Worm (Caenorhabditis elegans) whole organism, L1 larva: ENCODE measurements around the gene F32D8.14.

Experiments used
- C04F5.9 ChIP-seq: sonication (generic microtip); optimal IDR thresholded peaks from 2 replicates; lab custom pipeline; 2016; ENCODE audit warnings: missing genetic modification characterization, missing compliant biosample characterization
- C16A3.4 ChIP-seq: fragments of 150-350 bp; optimal IDR thresholded peaks from 2 replicates; lab custom pipeline; 2014; ENCODE audit warnings: missing biosample characterization, missing genetic modification characterization
- F16B12.6 ChIP-seq: fragments of 150-350 bp; optimal IDR thresholded peaks from 2 replicates; lab custom pipeline; 2014; ENCODE audit warnings: missing biosample characterization, missing genetic modification characterization
- alr-1 ChIP-seq: fragments of 200-800 bp; sonication (Bioruptor generic); optimal IDR thresholded peaks from 2 replicates; lab custom pipeline; 2018; ENCODE audit warnings: borderline replicate concordance, mild to moderate bottlenecking, missing genetic modification characterization, missing compliant biosample characterization
- blmp-1 ChIP-seq: fragments of 150-350 bp; optimal IDR thresholded peaks from 2 replicates; lab custom pipeline; 2014; ENCODE audit warnings: missing biosample characterization, missing genetic modification characterization
- ceh-8 ChIP-seq: fragments of 200-800 bp; sonication (Bioruptor generic); optimal IDR thresholded peaks from 2 replicates; lab custom pipeline; 2018; ENCODE audit warnings: mild to moderate bottlenecking, missing genetic modification characterization, moderate library complexity, missing compliant biosample characterization
- ceh-82 ChIP-seq, 3 experiments: fragments of 150-350 bp in 1 of 3; sonication (generic microtip) in 2 of 3; optimal IDR thresholded peaks; 2 replicates each; lab custom pipeline; 2014 to 2017; ENCODE audit warnings: missing biosample characterization in 3 of 3, missing genetic modification characterization in 3 of 3
- ceh-88 ChIP-seq: fragments of 200-800 bp; sonication (Bioruptor generic); IDR thresholded peaks from 2 replicates; pipeline ENCODE4 v1.3.6; 2022; ENCODE audit warnings: missing genetic modification characterization, missing compliant biosample characterization
- ceh-90 ChIP-seq: sonication (generic microtip); optimal IDR thresholded peaks from 2 replicates; lab custom pipeline; 2016; ENCODE audit warnings: missing genetic modification characterization, missing compliant biosample characterization
- ces-1 ChIP-seq: fragments of 150-350 bp; optimal IDR thresholded peaks from 2 replicates; lab custom pipeline; 2014; ENCODE audit warnings: missing biosample characterization, missing genetic modification reagents, missing genetic modification characterization
- dsc-1 ChIP-seq: sonication (generic microtip); optimal IDR thresholded peaks from 2 replicates; lab custom pipeline; 2016; ENCODE audit warnings: mild to moderate bottlenecking, missing genetic modification characterization, missing compliant biosample characterization
- efl-3 ChIP-seq: fragments of 200-800 bp; sonication (Bioruptor generic); optimal IDR thresholded peaks from 2 replicates; lab custom pipeline; 2018; ENCODE audit warnings: mild to moderate bottlenecking, missing genetic modification characterization, missing compliant biosample characterization
- egl-13 ChIP-seq: sonication (generic microtip); optimal IDR thresholded peaks from 2 replicates; lab custom pipeline; 2016; ENCODE audit warnings: missing genotype, missing genetic modification reagents, missing genetic modification characterization, missing compliant biosample characterization
- egl-27 ChIP-seq, 2 experiments: fragments of 150-350 bp in 1 of 2; sonication (generic microtip); optimal IDR thresholded peaks; 3 replicates each; lab custom pipeline; 2017 to 2018; ENCODE audit warnings: missing biosample characterization in 2 of 2, missing genetic modification characterization in 2 of 2, missing genetic modification reagents in 2 of 2
- elt-2 ChIP-seq: sonication (generic microtip); optimal IDR thresholded peaks from 2 replicates; lab custom pipeline; 2016; ENCODE audit warnings: missing genetic modification characterization, mild to moderate bottlenecking, inconsistent platforms, missing compliant biosample characterization, missing genetic modification reagents
- elt-3 ChIP-seq, 6 experiments: fragments of 150-350 bp in 1 of 6; sonication (generic microtip); optimal IDR thresholded peaks; 2 replicates each; lab custom pipeline; 2017 to 2018; ENCODE audit warnings: missing biosample characterization in 6 of 6, missing genetic modification characterization in 6 of 6, inconsistent platforms in 1 of 6
- fkh-10 ChIP-seq: sonication (generic microtip); optimal IDR thresholded peaks from 2 replicates; lab custom pipeline; 2017; ENCODE audit warnings: missing biosample characterization, missing genetic modification reagents, missing genetic modification characterization
- fkh-4 ChIP-seq: sonication (generic microtip); optimal IDR thresholded peaks from 2 replicates; lab custom pipeline; 2016; ENCODE audit warnings: missing compliant biosample characterization, missing genetic modification characterization, borderline replicate concordance
- fkh-8 ChIP-seq: sonication (generic microtip); optimal IDR thresholded peaks from 2 replicates; lab custom pipeline; 2016; ENCODE audit warnings: mild to moderate bottlenecking, missing genetic modification characterization, missing compliant biosample characterization
- grh-1 ChIP-seq: fragments of 200-800 bp; sonication (Bioruptor generic); IDR thresholded peaks from 2 replicates; pipeline ENCODE4 v1.3.6; 2022; ENCODE audit warnings: missing genetic modification reagents, missing genetic modification characterization, missing compliant biosample characterization
- hlh-17 ChIP-seq: fragments of 200-800 bp; sonication (Bioruptor generic); optimal IDR thresholded peaks from 2 replicates; lab custom pipeline; 2018; ENCODE audit warnings: missing genetic modification characterization, mild to moderate bottlenecking, missing compliant biosample characterization, moderate library complexity, borderline replicate concordance
- hpl-2 ChIP-seq: fragments of 150-350 bp; optimal IDR thresholded peaks from 2 replicates; lab custom pipeline; 2014; ENCODE audit warnings: missing biosample characterization, missing genetic modification reagents, missing genetic modification characterization
- jun-1 ChIP-seq: fragments of 150-350 bp; optimal IDR thresholded peaks from 2 replicates; lab custom pipeline; 2014; ENCODE audit warnings: missing biosample characterization, missing genetic modification reagents, missing genetic modification characterization
- lin-13 ChIP-seq: fragments of 150-350 bp; optimal IDR thresholded peaks from 2 replicates; lab custom pipeline; 2014; ENCODE audit warnings: missing biosample characterization, missing genetic modification reagents, missing genetic modification characterization
- lin-15B ChIP-seq: fragments of 150-350 bp; sonication (generic microtip); optimal IDR thresholded peaks from 3 replicates; lab custom pipeline; 2014; ENCODE audit warnings: missing biosample characterization, missing genetic modification characterization
- lin-35 ChIP-seq, 2 experiments: fragments of 150-350 bp; optimal IDR thresholded peaks; 2 replicates each; lab custom pipeline; 2014; ENCODE audit warnings: missing biosample characterization in 2 of 2, missing genetic modification characterization in 2 of 2, missing genetic modification reagents in 2 of 2
- lir-3 ChIP-seq: sonication (generic microtip); optimal IDR thresholded peaks from 2 replicates; lab custom pipeline; 2016; ENCODE audit warnings: mild to moderate bottlenecking, missing genetic modification characterization, moderate library complexity, missing compliant biosample characterization; ENCODE audit not compliant: poor library complexity
- lsy-2 ChIP-seq, 2 experiments: fragments of 150-350 bp; optimal IDR thresholded peaks; 2 replicates each; lab custom pipeline; 2014; ENCODE audit warnings: missing biosample characterization in 2 of 2, missing genetic modification characterization in 2 of 2
- mef-2 ChIP-seq: fragments of 150-350 bp; optimal IDR thresholded peaks from 2 replicates; lab custom pipeline; 2014; ENCODE audit warnings: missing biosample characterization, missing genetic modification characterization
- mep-1 ChIP-seq: fragments of 150-350 bp; optimal IDR thresholded peaks from 2 replicates; lab custom pipeline; 2014; ENCODE audit warnings: missing biosample characterization, missing genetic modification characterization
- nhr-11 ChIP-seq: fragments of 150-350 bp; optimal IDR thresholded peaks from 2 replicates; lab custom pipeline; 2014; ENCODE audit warnings: missing biosample characterization, missing genetic modification characterization
- nhr-19 ChIP-seq: fragments of 200-800 bp; sonication (Bioruptor generic); conservative IDR thresholded peaks from 2 replicates; pipeline ENCODE4 v1.3.6; 2022; ENCODE audit warnings: missing genetic modification characterization, missing compliant biosample characterization
- nhr-20 ChIP-seq: sonication (generic microtip); optimal IDR thresholded peaks from 2 replicates; lab custom pipeline; 2016; ENCODE audit warnings: mild to moderate bottlenecking, missing genetic modification characterization, missing compliant biosample characterization
- nhr-47 ChIP-seq: sonication (generic microtip); optimal IDR thresholded peaks from 2 replicates; lab custom pipeline; 2016; ENCODE audit warnings: mild to moderate bottlenecking, missing genetic modification characterization, moderate library complexity, missing compliant biosample characterization
- nhr-76 ChIP-seq: sonication (generic microtip); optimal IDR thresholded peaks from 2 replicates; lab custom pipeline; 2017; ENCODE audit warnings: missing biosample characterization, missing genetic modification characterization
- nhr-85 ChIP-seq: sonication (generic microtip); peaks from one replicate; lab custom pipeline; 2016; ENCODE audit warnings: missing genetic modification characterization, inconsistent platforms, missing compliant biosample characterization
- pqm-1 ChIP-seq: sonication (generic microtip); optimal IDR thresholded peaks from 3 replicates; lab custom pipeline; 2017; ENCODE audit warnings: missing biosample characterization, missing genetic modification characterization
- rnt-1 ChIP-seq: sonication (generic microtip); optimal IDR thresholded peaks from 2 replicates; lab custom pipeline; 2016; ENCODE audit warnings: mild to moderate bottlenecking, missing genetic modification characterization, moderate library complexity, missing compliant biosample characterization
- skn-1 ChIP-seq: fragments of 150-350 bp; optimal IDR thresholded peaks from 2 replicates; lab custom pipeline; 2014; ENCODE audit warnings: missing biosample characterization, missing genetic modification characterization
- snpc-4 ChIP-seq: fragments of 150-350 bp; optimal IDR thresholded peaks from 2 replicates; lab custom pipeline; 2014; ENCODE audit warnings: missing biosample characterization, missing genetic modification characterization
- snu-23 ChIP-seq: sonication (generic microtip); optimal IDR thresholded peaks from 2 replicates; lab custom pipeline; 2016; ENCODE audit warnings: missing genetic modification characterization, missing compliant biosample characterization
- sptf-1 ChIP-seq: fragments of 150-350 bp; optimal IDR thresholded peaks from 2 replicates; lab custom pipeline; 2014; ENCODE audit warnings: missing biosample characterization, missing genetic modification characterization
- sup-37 ChIP-seq: fragments of 200-800 bp; sonication (Bioruptor generic); optimal IDR thresholded peaks from 2 replicates; lab custom pipeline; 2018; ENCODE audit warnings: mild to moderate bottlenecking, missing genetic modification characterization, missing compliant biosample characterization
- tbx-2 ChIP-seq: sonication (generic microtip); optimal IDR thresholded peaks from 2 replicates; lab custom pipeline; 2016; ENCODE audit warnings: missing genetic modification characterization, missing compliant biosample characterization
- tlp-1 ChIP-seq: fragments of 150-350 bp; optimal IDR thresholded peaks from 2 replicates; lab custom pipeline; 2014; ENCODE audit warnings: missing biosample characterization, missing genetic modification characterization
- unc-86 ChIP-seq: sonication (generic microtip); optimal IDR thresholded peaks from 2 replicates; lab custom pipeline; 2016; ENCODE audit warnings: missing genetic modification characterization, missing compliant biosample characterization
- vab-15 ChIP-seq: sonication (generic microtip); optimal IDR thresholded peaks from 2 replicates; lab custom pipeline; 2017; ENCODE audit warnings: missing genotype, mild to moderate bottlenecking, missing genetic modification characterization, missing compliant biosample characterization
- zag-1 ChIP-seq: fragments of 150-350 bp; optimal IDR thresholded peaks from 2 replicates; lab custom pipeline; 2014; ENCODE audit warnings: missing biosample characterization, missing genetic modification characterization
- zip-4 ChIP-seq: fragments of 200-800 bp; sonication (Bioruptor generic); optimal IDR thresholded peaks from 2 replicates; lab custom pipeline; 2018; ENCODE audit warnings: mild to moderate bottlenecking, missing genetic modification characterization, moderate library complexity, missing compliant biosample characterization
- ztf-11 ChIP-seq, 2 experiments: sonication (generic microtip); optimal IDR thresholded peaks; 2 replicates each; lab custom pipeline; 2016 to 2017; ENCODE audit warnings: missing genetic modification characterization in 2 of 2, missing biosample characterization in 1 of 2, missing compliant biosample characterization in 1 of 2
- ztf-4 ChIP-seq: fragments of 150-350 bp; optimal IDR thresholded peaks from 2 replicates; lab custom pipeline; 2014; ENCODE audit warnings: missing biosample characterization, missing genetic modification characterization

Gene F32D8.14

DNA sequence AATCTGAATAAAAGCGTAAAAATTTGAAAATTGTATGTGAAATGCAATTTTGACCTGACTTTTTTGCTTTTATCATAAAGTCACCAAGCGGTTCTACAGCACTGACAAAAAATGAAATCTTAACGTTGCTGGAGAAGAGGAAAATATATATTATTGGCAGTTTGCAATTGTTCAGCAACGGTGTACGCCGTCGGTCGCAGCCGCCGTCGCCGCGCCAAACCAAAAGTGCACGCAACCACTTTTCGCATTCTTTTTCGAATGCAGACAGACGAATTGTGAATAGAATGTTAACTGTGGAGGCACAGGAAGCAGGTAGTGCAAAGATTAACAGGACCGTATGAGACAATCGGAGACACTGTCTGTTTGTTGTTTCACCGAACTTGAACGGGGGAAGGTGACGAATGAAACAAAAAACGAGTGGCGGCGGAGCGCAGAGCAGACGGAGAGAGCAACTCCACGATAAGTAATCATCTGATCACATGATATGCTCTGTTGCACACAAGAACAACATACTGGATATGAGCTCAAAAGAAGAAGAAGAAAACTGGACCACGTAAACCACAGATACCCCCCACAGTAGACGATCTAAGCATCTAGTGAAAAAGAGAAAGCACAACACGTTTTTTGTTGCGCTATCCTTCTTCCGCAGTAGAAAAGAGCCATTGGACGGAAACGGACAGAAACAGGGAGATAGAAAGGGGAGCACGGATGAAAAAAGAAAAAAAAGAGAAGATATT lies 37.5 kb downstream of the F32D8.14 start (continued):
- peak; percentile 72 for TF ChIP-seq fkh-10 (GFP tag; lab: Kevin White, UChicago)
- peak; percentile 46 for TF ChIP-seq tbx-2 (tag; lab: Kevin White, UChicago)
- peak; percentile 55 for TF ChIP-seq nhr-85 (tag; lab: Kevin White, UChicago)
- no peak for TF ChIP-seq hpl-2 (GFP tag; lab: Kevin White, UChicago)
- TF ChIP-seq nhr-20 (tag; lab: Kevin White, UChicago): peak; percentile 37
- TF ChIP-seq fkh-8: peak; percentile 21
- no peak for TF ChIP-seq egl-13 (tag; lab: Kevin White, UChicago)
- no peak for TF ChIP-seq mep-1 (tag; lab: Kevin White, UChicago)
- TF ChIP-seq grh-1 (GFP tag; lab: Robert Waterston, UW): no peak
- peak; percentile 40 for TF ChIP-seq jun-1 (tag; lab: Kevin White, UChicago)
- TF ChIP-seq nhr-76: no peak
- no peak for TF ChIP-seq ztf-11 (tag; optimal IDR thresholded peaks at IDR 0.05; lab: Kevin White, UChicago)
- no peak for TF ChIP-seq tlp-1 (tag; lab: Kevin White, UChicago)
- TF ChIP-seq blmp-1 (tag; lab: Kevin White, UChicago): peak; percentile 29
- no peak for TF ChIP-seq dsc-1
- no peak for TF ChIP-seq fkh-4
- TF ChIP-seq ceh-82 (tag; optimal IDR thresholded peaks at IDR 0.05; lab: Kevin White, UChicago): peak in 1 of 3 experiments; percentile 15
- no peak for TF ChIP-seq lin-13 (GFP tag; lab: Kevin White, UChicago)
- no peak for TF ChIP-seq ceh-8 (GFP tag; lab: Kevin White, UChicago)
- no peak for TF ChIP-seq nhr-11 (tag; lab: Kevin White, UChicago)
- no peak for TF ChIP-seq lin-35 (GFP tag; optimal IDR thresholded peaks at IDR 0.05; lab: Kevin White, UChicago)
- no peak for TF ChIP-seq ces-1 (GFP tag; lab: Kevin White, UChicago)
- no peak for TF ChIP-seq ztf-4 (tag; lab: Kevin White, UChicago)
- no peak for TF ChIP-seq egl-27 (tag; optimal IDR thresholded peaks at IDR 0.05; lab: Kevin White, UChicago)
- peak; percentile 27 for TF ChIP-seq snu-23 (GFP tag; lab: Kevin White, UChicago)
- no peak for TF ChIP-seq elt-3 (tag; optimal IDR thresholded peaks at IDR 0.05; lab: Kevin White, UChicago)
- no peak for TF ChIP-seq sptf-1 (tag; lab: Kevin White, UChicago)
- peak; percentile 44 for TF ChIP-seq rnt-1
- TF ChIP-seq C16A3.4 (tag; lab: Kevin White, UChicago): no peak
- TF ChIP-seq unc-86 (tag; lab: Kevin White, UChicago): no peak
- TF ChIP-seq sup-37 (GFP tag; lab: Kevin White, UChicago): no peak
- no peak for TF ChIP-seq pqm-1 (tag; lab: Kevin White, UChicago)
- no peak for TF ChIP-seq lin-15B (tag; lab: Kevin White, UChicago)
- TF ChIP-seq zip-4 (GFP tag; lab: Kevin White, UChicago): no peak
- peak in 1 of 2 experiments; percentile 53 for TF ChIP-seq lsy-2 (tag; optimal IDR thresholded peaks at IDR 0.05; lab: Kevin White, UChicago)
- TF ChIP-seq nhr-19 (GFP tag; lab: Robert Waterston, UW): 0 out of 2 replicates have a peak, but pooled peaks have one; percentile 9
- TF ChIP-seq ceh-90: no peak
- TF ChIP-seq alr-1 (tag; lab: Kevin White, UChicago): no peak
- no peak for TF ChIP-seq hlh-17
- no peak for TF ChIP-seq efl-3 (GFP tag; lab: Kevin White, UChicago)
- no peak for TF ChIP-seq snpc-4 (tag; lab: Kevin White, UChicago)
- no peak for TF ChIP-seq F16B12.6
- TF ChIP-seq C04F5.9 (tag; lab: Kevin White, UChicago): no peak
- no peak for TF ChIP-seq vab-15 (tag; lab: Kevin White, UChicago)
- no peak for TF ChIP-seq lir-3
- TF ChIP-seq nhr-47 (tag; lab: Kevin White, UChicago): peak; percentile 34
- TF ChIP-seq zag-1 (tag; lab: Kevin White, UChicago): no peak
- TF ChIP-seq mef-2 (tag; lab: Kevin White, UChicago): no peak
- TF ChIP-seq ceh-88: no peak
- no peak for TF ChIP-seq elt-2
- TF ChIP-seq skn-1: no peak
- TF ChIP-seq, all 84 proteins: peak for 17
